Fruit fly (Drosophila melanogaster): ENCODE measurements around the gene CG5577.

The CG5577 gene

dm6 chr3L:17804511-17804910 lies 36.7 kb downstream of the CG5577 start, which contains the start of gene ais (continued):
- TF ChIP-seq grau (tag; optimal IDR thresholded peaks at IDR 0.05), result peak; percentile 41
- TF ChIP-seq CG12071 (GFP tag; optimal IDR thresholded peaks at IDR 0.05), result no peak
- TF ChIP-seq CG3847 (GFP tag; IDR thresholded peaks at IDR 0.05), result peak; percentile 64; the same call in 1 of the 2 replicates
- no peak; the same call in 1 of the 2 replicates for TF ChIP-seq tna (GFP tag; IDR thresholded peaks at IDR 0.05; ENCODE audit: partially characterized antibody)
- TF ChIP-seq Ets97D (GFP tag; optimal IDR thresholded peaks at IDR 0.05), result peak; percentile 17
- no peak for TF ChIP-seq CG4820 (GFP tag; optimal IDR thresholded peaks at IDR 0.05)
- TF ChIP-seq CrebB (tag; optimal IDR thresholded peaks at IDR 0.05), result no peak
- no peak for TF ChIP-seq Bteb2 (GFP tag; optimal IDR thresholded peaks at IDR 0.05)
- no peak for TF ChIP-seq Dip2 (GFP tag; IDR thresholded peaks at IDR 0.05)
- no peak for TF ChIP-seq CG5245 (GFP tag; optimal IDR thresholded peaks at IDR 0.05)
- no peak for TF ChIP-seq CG2875 (GFP tag; optimal IDR thresholded peaks at IDR 0.05)
- TF ChIP-seq CG2712 (tag; optimal IDR thresholded peaks at IDR 0.05), result no peak
- peak; percentile 22 for TF ChIP-seq PHDP (tag; optimal IDR thresholded peaks at IDR 0.05)
- TF ChIP-seq CG14667 (GFP tag; IDR thresholded peaks at IDR 0.05), result no peak
- no peak for TF ChIP-seq Gsc (GFP tag; IDR thresholded peaks at IDR 0.05)
- no peak; the same call in 1 of the 2 replicates for TF ChIP-seq Oaz (GFP tag; IDR thresholded peaks at IDR 0.05)
- TF ChIP-seq CG18619 (GFP tag; optimal IDR thresholded peaks at IDR 0.05), result no peak
- no peak for TF ChIP-seq CG8089 (GFP tag; optimal IDR thresholded peaks at IDR 0.05)
- no peak for TF ChIP-seq caup (GFP tag; optimal IDR thresholded peaks at IDR 0.05; ENCODE audit: severe bottlenecking)
- no peak for TF ChIP-seq gt (GFP tag; IDR thresholded peaks at IDR 0.05)
- TF ChIP-seq dpn (GFP tag; optimal IDR thresholded peaks at IDR 0.05), result peak in 1 of 2 experiments; percentile 10
- TF ChIP-seq sens (GFP tag), result peak; percentile 61
- no peak for TF ChIP-seq ase (GFP tag; IDR thresholded peaks at IDR 0.05)
- peak; percentile 30 for TF ChIP-seq Sox102F (GFP tag; optimal IDR thresholded peaks at IDR 0.05)
- no peak for TF ChIP-seq ken (GFP tag; IDR thresholded peaks at IDR 0.05)
- no peak for TF ChIP-seq gsb (GFP tag; IDR thresholded peaks at IDR 0.05)
- TF ChIP-seq seq (GFP tag; IDR thresholded peaks at IDR 0.05), result no peak
- TF ChIP-seq NfI (GFP tag; optimal IDR thresholded peaks at IDR 0.05), result peak; percentile 10
- no peak for TF ChIP-seq vvl (GFP tag; IDR thresholded peaks at IDR 0.05)
- TF ChIP-seq CG4282 (GFP tag; optimal IDR thresholded peaks at IDR 0.05), result no peak
- TF ChIP-seq zf30C (GFP tag; optimal IDR thresholded peaks at IDR 0.05), result no peak
- no peak for TF ChIP-seq tll (GFP tag; optimal IDR thresholded peaks at IDR 0.05)
- no peak for TF ChIP-seq CG9609 (GFP tag; optimal IDR thresholded peaks at IDR 0.05)
- peak; percentile 69 for TF ChIP-seq Med (GFP tag)
- TF ChIP-seq sr (GFP tag; IDR thresholded peaks at IDR 0.05), result no peak
- no peak for TF ChIP-seq CG5953 (GFP tag; IDR thresholded peaks at IDR 0.05)
- no peak for TF ChIP-seq tio (GFP tag; optimal IDR thresholded peaks at IDR 0.05)
- no peak for TF ChIP-seq ham (GFP tag; IDR thresholded peaks at IDR 0.05)
- TF ChIP-seq sc (optimal IDR thresholded peaks at IDR 0.05), result no peak
- no peak for TF ChIP-seq sc (GFP tag; optimal IDR thresholded peaks at IDR 0.05)
- TF ChIP-seq Aef1 (GFP tag; IDR thresholded peaks at IDR 0.05), result no peak
- peak; percentile 22 for TF ChIP-seq HmgZ (tag; optimal IDR thresholded peaks at IDR 0.05)
- no peak for TF ChIP-seq CG31365 (tag; optimal IDR thresholded peaks at IDR 0.05)
- no peak for TF ChIP-seq pros (GFP tag; optimal IDR thresholded peaks at IDR 0.05)
- peak; percentile 62 for TF ChIP-seq CG9932 (GFP tag; IDR thresholded peaks at IDR 0.05)
- TF ChIP-seq tup (GFP tag; optimal IDR thresholded peaks at IDR 0.05), result no peak
- peak; percentile 23 for TF ChIP-seq CG15269 (tag; optimal IDR thresholded peaks at IDR 0.05)
- TF ChIP-seq mirr (GFP tag; optimal IDR thresholded peaks at IDR 0.05), result no peak
- TF ChIP-seq kay (GFP tag; optimal IDR thresholded peaks at IDR 0.05), result no peak
- TF ChIP-seq CG9797 (GFP tag; optimal IDR thresholded peaks at IDR 0.05), result no peak
- TF ChIP-seq NK7.1 (GFP tag; optimal IDR thresholded peaks at IDR 0.05), result no peak
- TF ChIP-seq Pdp1 (GFP tag; optimal IDR thresholded peaks at IDR 0.05), result peak in 1 of 2 experiments; percentile 21

All from whole organism, embryonic.